Fruit fly (Drosophila melanogaster): ENCODE data around the gene Nf-YC.

The Nf-YC gene

DNA sequence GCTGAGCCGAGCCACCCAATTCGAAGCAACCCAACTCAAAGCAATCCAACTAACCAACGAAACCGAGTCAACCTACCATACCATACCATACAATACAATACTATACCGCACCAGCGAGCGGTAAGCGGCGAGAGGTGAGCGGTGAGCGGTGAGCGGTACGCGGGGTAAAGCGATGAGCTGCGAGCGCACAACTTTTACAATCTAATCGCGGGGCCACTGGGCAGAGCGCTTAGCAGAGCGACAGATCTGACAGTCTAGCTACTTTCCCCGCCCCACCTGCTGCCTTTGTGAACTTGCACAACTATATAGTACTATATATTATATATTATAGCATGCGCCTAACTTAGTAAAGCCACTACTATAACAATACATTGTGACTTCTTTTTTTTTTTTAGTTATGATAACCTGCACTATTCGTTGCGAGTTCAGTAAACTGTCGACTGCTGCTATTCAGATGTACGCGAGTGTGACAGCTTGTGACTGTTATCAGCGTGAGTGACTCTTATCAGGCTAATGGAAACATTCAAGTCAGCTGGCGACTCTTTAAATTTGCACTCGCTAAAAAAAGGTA is 19.9 kb downstream of the Nf-YC start:
- TF ChIP-seq psq (optimal IDR thresholded peaks at IDR 0.05) (no peak), usp (GFP tag; optimal IDR thresholded peaks at IDR 0.05) (no peak), pan (optimal IDR thresholded peaks at IDR 0.05) (no peak), EcR (GFP tag; optimal IDR thresholded peaks at IDR 0.05) (no peak)

dm6 chrX:6799261-6800022 is 21.3 kb downstream of the Nf-YC start:
- TF ChIP-seq EcR (GFP tag; optimal IDR thresholded peaks at IDR 0.05) (no peak), usp (GFP tag; optimal IDR thresholded peaks at IDR 0.05) (no peak), Dll (optimal IDR thresholded peaks at IDR 0.05) (no peak), pan (optimal IDR thresholded peaks at IDR 0.05) (no peak), CG8478 (optimal IDR thresholded peaks at IDR 0.05) (no peak)

dm6 chrX:6796972-6797371 is 23.7 kb downstream of the Nf-YC start:
- TF ChIP-seq CG8478 (optimal IDR thresholded peaks at IDR 0.05) (no peak), Dll (optimal IDR thresholded peaks at IDR 0.05) (no peak), psq (optimal IDR thresholded peaks at IDR 0.05) (no peak), EcR (GFP tag; optimal IDR thresholded peaks at IDR 0.05) (no peak), usp (GFP tag; optimal IDR thresholded peaks at IDR 0.05) (no peak), pan (optimal IDR thresholded peaks at IDR 0.05) (no peak)

DNA sequence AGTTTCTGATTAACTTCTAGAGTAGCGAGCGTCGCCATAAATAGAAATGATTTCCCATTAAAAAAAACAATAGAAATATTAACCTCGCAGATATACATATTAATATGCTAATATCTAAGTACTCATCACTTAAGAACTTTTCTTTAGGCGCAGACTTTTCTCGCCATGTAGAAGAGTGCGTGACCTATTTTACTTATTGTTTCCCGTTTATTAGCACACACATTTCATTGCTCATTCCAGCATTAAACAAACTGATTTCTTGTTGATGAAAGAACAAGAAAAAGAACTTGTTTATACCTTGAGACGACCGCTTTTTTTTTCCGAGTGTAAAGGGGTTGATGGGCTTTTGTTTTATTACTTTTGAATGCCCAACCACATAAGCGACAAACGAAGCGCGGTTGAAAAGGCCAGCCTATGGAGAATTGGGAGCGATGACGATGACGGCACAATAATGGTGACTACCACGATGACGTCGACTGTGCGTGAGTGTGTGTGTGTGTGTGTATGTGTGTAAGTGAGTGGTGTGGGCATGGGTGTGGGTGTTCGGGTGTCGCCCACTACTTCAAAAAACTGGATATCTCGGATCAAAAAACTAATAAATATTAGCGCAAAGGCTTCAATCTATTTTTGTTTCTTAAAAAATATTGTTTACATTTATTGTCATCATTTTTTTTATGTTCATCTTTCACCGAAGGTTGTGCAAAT is 24.6 kb downstream of the Nf-YC start:
- no peak for TF ChIP-seq usp (GFP tag; optimal IDR thresholded peaks at IDR 0.05)
- no peak for TF ChIP-seq EcR (GFP tag; optimal IDR thresholded peaks at IDR 0.05)
- no peak for TF ChIP-seq Dll (optimal IDR thresholded peaks at IDR 0.05)
- TF ChIP-seq CG8478 (optimal IDR thresholded peaks at IDR 0.05), result no peak

dm6 chrX:6794826-6795225 is 25.9 kb downstream of the Nf-YC start:
- no peak for TF ChIP-seq EcR (GFP tag; optimal IDR thresholded peaks at IDR 0.05)
- no peak for TF ChIP-seq pan (optimal IDR thresholded peaks at IDR 0.05)
- TF ChIP-seq usp (GFP tag; optimal IDR thresholded peaks at IDR 0.05), result no peak
- no peak for TF ChIP-seq psq (optimal IDR thresholded peaks at IDR 0.05)
- TF ChIP-seq Dll (optimal IDR thresholded peaks at IDR 0.05), result no peak
- no peak for TF ChIP-seq CG8478 (optimal IDR thresholded peaks at IDR 0.05)

DNA sequence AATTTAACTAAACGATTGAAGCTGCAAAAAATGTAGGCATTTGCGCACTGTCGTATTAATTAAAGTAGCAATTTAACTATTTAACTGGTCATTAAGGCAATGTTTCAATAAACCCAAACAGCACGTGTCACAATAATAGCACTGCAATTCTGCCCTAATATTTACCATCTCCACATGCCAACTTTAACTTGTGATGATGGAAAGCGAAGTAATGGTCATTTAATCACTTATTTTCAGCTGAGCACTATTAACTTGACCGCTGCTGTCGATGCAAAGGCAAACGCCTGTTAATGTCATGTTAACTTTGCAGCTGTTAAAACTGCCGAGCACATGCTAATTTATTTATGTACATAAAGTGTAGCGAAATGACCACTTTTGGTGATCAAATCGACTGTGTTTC is 26.5 kb downstream of the Nf-YC start:
- no peak for TF ChIP-seq CG8478 (optimal IDR thresholded peaks at IDR 0.05)
- TF ChIP-seq pan (optimal IDR thresholded peaks at IDR 0.05), result no peak
- TF ChIP-seq usp (GFP tag; optimal IDR thresholded peaks at IDR 0.05), result no peak
- no peak for TF ChIP-seq EcR (GFP tag; optimal IDR thresholded peaks at IDR 0.05)
- TF ChIP-seq Dll (optimal IDR thresholded peaks at IDR 0.05), result no peak
- TF ChIP-seq psq (optimal IDR thresholded peaks at IDR 0.05), result no peak

DNA sequence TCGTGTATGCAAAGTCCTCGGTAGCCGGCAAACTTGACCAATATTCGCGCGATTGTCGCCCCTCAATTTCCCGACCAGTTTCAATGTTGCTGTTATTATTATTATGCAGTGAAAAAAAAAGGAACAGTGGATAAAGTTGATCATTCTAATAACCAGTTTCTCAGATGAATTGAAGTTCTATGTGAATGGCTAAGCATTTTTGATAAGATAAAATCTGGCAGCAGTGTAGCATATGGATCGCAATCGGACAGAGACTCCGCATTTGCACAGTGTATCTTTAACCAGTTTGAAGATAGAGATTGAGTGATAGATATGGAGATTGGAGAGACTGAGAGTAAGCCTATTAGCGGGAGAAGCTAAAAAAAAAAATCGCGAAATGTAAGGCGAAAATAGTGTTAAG is 27.3 kb downstream of the Nf-YC start:
- TF ChIP-seq usp (GFP tag; optimal IDR thresholded peaks at IDR 0.05) (no peak), psq (optimal IDR thresholded peaks at IDR 0.05) (no peak), EcR (GFP tag; optimal IDR thresholded peaks at IDR 0.05) (no peak), CG8478 (optimal IDR thresholded peaks at IDR 0.05) (no peak), pan (optimal IDR thresholded peaks at IDR 0.05) (no peak), Dll (optimal IDR thresholded peaks at IDR 0.05) (no peak)

DNA sequence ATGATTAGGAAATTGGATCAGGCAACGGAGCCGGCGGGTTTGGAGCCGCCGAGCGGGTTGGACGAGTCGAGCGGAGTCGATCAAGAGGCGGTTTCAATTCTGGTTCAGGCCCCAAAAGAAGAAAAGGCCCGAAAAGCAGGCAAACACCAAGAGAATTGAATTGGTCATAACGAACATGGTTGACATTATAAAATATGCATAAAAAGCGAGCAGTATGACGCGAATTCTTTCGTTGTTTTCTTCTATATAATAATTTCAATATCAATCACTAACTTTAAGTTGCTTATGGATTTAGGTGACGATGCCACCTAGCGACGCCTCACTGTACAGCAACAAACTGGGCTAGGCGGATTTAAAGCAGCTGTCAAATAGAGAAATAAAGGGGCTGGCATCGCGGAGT is 27.8 kb downstream of the Nf-YC start:
- TF ChIP-seq usp (GFP tag; optimal IDR thresholded peaks at IDR 0.05), result no peak
- no peak for TF ChIP-seq psq (optimal IDR thresholded peaks at IDR 0.05)
- no peak for TF ChIP-seq Dll (optimal IDR thresholded peaks at IDR 0.05)
- TF ChIP-seq CG8478 (optimal IDR thresholded peaks at IDR 0.05), result no peak
- no peak for TF ChIP-seq EcR (GFP tag; optimal IDR thresholded peaks at IDR 0.05)
- TF ChIP-seq pan (optimal IDR thresholded peaks at IDR 0.05), result no peak

- peak; percentile 50 for TF ChIP-seq Dll (optimal IDR thresholded peaks at IDR 0.05)
- TF ChIP-seq CG8478 (optimal IDR thresholded peaks at IDR 0.05), result no peak
Measured at dm6 chrX:6791531-6791930, 29.2 kb downstream of the Nf-YC start.

dm6 chrX:6790944-6791343 is 29.8 kb downstream of the Nf-YC start:
- TF ChIP-seq pan (optimal IDR thresholded peaks at IDR 0.05), result no peak
- no peak for TF ChIP-seq Dll (optimal IDR thresholded peaks at IDR 0.05)

dm6 chrX:6779609-6780139 is 41.0 kb downstream of the Nf-YC start, which contains the start of gene shf:
Gene shf, minus strand, starts transcription at chrX:6779659.
- TF ChIP-seq Dll (optimal IDR thresholded peaks at IDR 0.05), result no peak
- TF ChIP-seq usp (GFP tag; optimal IDR thresholded peaks at IDR 0.05), result no peak
- no peak for TF ChIP-seq CG8478 (optimal IDR thresholded peaks at IDR 0.05)
- no peak for TF ChIP-seq pan (optimal IDR thresholded peaks at IDR 0.05)
- no peak for TF ChIP-seq psq (optimal IDR thresholded peaks at IDR 0.05)
- no peak for TF ChIP-seq EcR (GFP tag; optimal IDR thresholded peaks at IDR 0.05)

DNA sequence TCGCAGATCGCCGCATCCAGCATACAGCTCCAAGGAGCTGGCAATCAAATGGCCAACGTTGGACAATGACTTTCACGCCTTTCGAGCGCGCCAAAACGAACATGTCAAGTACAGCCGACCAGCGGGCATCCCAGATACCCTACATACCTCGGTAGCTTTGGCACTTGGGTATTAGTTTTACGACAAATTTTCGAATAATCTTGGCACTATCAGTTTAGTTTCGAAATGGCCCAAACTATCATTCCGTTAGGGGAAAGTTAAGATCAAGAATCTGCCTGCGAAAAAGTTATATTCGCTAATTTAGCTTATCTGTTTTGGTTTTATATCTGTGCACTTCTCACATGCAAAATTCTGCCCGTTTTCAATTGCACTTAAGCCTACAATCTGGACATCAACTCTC is 41.9 kb downstream of the Nf-YC start:
- TF ChIP-seq CG8478 (optimal IDR thresholded peaks at IDR 0.05) (no peak), Dll (optimal IDR thresholded peaks at IDR 0.05) (no peak), EcR (GFP tag; optimal IDR thresholded peaks at IDR 0.05) (no peak), usp (GFP tag; optimal IDR thresholded peaks at IDR 0.05) (no peak), psq (optimal IDR thresholded peaks at IDR 0.05) (no peak), pan (optimal IDR thresholded peaks at IDR 0.05) (no peak)
